Fruit fly (Drosophila melanogaster): Measurements from ENCODE around the gene mAcon2.

mAcon2 gene

dm6 chr3R:11136877-11137276 is at the start of gene mAcon2:
Gene mAcon2, plus strand, starts transcription at chr3R:11137177.
- no peak for TF ChIP-seq CG17801 (GFP tag; optimal IDR thresholded peaks at IDR 0.05; ENCODE audit: partially characterized antibody)

- no peak for TF ChIP-seq CG17801 (GFP tag; optimal IDR thresholded peaks at IDR 0.05; ENCODE audit: partially characterized antibody)
These were observed 48.9 kb upstream of the mAcon2 start, which contains the start of gene CG43449 for dm6 chr3R:11088120-11088519. Gene CG43449, plus strand, starts transcription at chr3R:11088420.

DNA sequence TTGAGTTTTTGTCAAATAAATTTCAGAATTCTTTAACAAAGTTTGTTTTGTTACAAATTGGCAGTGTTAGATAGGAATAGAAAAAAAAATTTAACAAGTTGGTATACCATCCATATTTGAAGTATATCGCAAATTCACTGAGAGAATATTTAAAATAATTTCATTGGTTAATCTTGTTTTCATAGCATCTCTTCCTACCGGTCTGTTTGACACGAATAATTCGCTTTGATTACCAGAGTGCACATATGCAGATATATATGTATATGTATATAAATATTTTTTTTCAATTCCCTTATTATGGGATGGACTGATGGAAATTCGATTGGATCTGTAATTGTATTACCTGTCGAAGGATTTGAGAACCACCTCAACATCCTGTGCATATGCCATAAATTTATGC is 21.4 kb upstream of the mAcon2 start, which contains the start of gene SdhCL:
TSS of gene SdhCL (minus strand) at position 101 of the 400 bp plus-strand sequence.
- no peak for TF ChIP-seq CG17801 (GFP tag; optimal IDR thresholded peaks at IDR 0.05; ENCODE audit: partially characterized antibody)

dm6 chr3R:11126383-11126782 is 10.6 kb upstream of the mAcon2 start:
- TF ChIP-seq CG17801 (GFP tag; optimal IDR thresholded peaks at IDR 0.05; ENCODE audit: partially characterized antibody) = peak; percentile 9

dm6 chr3R:11128116-11128626 is 8.8 kb upstream of the mAcon2 start, which contains the start of gene Ugt35C1:
Gene Ugt35C1, minus strand, starts transcription at chr3R:11128328.
- TF ChIP-seq CG17801 (GFP tag; optimal IDR thresholded peaks at IDR 0.05; ENCODE audit: partially characterized antibody) = no peak

- TF ChIP-seq CG17801 (GFP tag; optimal IDR thresholded peaks at IDR 0.05; ENCODE audit: partially characterized antibody) = no peak
These were observed 8.2 kb downstream of the mAcon2 start, which contains the start of gene CheA86a for dm6 chr3R:11145135-11145534. Gene CheA86a, minus strand, starts transcription at chr3R:11145235.

DNA sequence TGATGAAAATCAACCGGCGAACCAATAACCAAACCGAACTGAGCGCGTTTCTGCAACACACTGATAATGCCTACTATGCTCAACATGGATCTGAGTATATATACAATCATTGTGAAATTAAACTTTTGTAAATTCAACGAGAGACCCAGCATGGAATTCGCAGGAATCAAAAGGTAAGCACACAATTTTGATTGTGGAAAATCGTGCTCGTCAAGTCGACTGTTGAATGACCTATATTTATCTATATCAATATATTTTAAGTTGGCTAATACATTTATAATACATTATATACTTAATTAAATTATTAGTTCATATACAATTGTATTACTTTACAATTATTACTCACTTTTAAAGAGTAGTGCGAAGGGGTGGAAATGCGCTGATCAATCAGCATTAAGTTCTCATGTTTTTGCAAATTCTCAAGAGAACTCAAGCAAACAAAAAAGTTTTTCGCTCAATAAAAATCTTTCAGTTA is 16.9 kb downstream of the mAcon2 start, which contains the start of gene Ugt302K1:
TSS of gene Ugt302K1 (minus strand) at position 51 of the 475 bp plus-strand sequence.
- peak; percentile 37 for TF ChIP-seq CG17801 (GFP tag; optimal IDR thresholded peaks at IDR 0.05; ENCODE audit: partially characterized antibody)

DNA sequence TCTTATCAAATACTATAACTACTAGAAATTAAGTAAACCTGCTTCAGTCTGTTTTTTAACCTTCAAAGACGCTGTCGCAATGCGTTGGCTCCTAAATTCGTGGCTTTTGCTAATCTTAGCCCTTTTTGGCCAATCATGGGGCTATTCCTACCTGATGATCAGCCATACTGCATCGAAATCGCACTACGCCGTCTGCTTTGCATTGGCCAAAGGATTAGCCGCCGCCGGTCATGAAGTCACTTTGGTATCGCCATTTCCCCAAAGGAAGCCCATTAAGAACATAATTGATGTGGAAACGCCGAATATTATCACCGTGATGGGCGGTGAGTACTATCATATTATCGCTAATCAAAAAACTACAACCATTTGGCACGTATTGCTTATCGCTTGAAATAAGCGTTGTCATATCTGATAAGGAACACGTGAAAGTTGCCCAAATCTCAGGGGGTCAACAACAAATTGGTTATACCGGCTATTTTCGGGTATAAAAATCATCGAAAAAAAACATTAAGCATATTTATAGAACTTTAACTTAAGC is 17.7 kb downstream of the mAcon2 start, which contains the start of gene Ugt302E1:
TSS of gene Ugt302E1 (plus strand) at position 51 of the 538 bp plus-strand sequence.
- no peak for TF ChIP-seq CG17801 (GFP tag; optimal IDR thresholded peaks at IDR 0.05; ENCODE audit: partially characterized antibody)

dm6 chr3R:11156858-11157257 is 19.9 kb downstream of the mAcon2 start, which contains the start of gene Ugt302C1:
Gene Ugt302C1, plus strand, starts transcription at chr3R:11157098.
- TF ChIP-seq CG17801 (GFP tag; optimal IDR thresholded peaks at IDR 0.05; ENCODE audit: partially characterized antibody) = peak; percentile 44

DNA sequence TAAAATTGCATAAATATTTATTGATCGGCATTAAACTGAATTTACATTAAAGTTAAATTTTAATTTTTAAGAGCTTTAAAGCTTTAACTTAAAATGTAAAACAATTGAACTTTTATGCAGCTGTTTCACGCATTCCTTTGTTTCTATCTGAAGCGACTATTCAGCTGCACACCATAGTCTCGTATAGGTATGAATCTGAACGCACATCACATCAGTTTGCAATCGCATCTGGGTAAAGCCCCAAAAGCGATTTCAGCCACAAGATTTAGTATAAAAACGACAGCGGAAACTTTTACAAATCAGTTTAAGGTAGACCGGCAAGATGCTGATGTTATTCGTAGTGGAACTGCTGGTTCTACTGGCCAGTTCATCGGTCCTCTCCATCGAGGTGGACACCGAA is 23.9 kb downstream of the mAcon2 start, which contains the start of gene CG4757:
TSS of gene CG4757 (plus strand) at position 301 of the 400 bp plus-strand sequence.
- TF ChIP-seq CG17801 (GFP tag; optimal IDR thresholded peaks at IDR 0.05; ENCODE audit: partially characterized antibody) = no peak

- no peak for TF ChIP-seq CG17801 (GFP tag; optimal IDR thresholded peaks at IDR 0.05; ENCODE audit: partially characterized antibody)
These were observed 29.0 kb downstream of the mAcon2 start, which contains the start of gene Ugt35E1 for dm6 chr3R:11165974-11166373. Gene Ugt35E1, minus strand, starts transcription at chr3R:11166074.

DNA sequence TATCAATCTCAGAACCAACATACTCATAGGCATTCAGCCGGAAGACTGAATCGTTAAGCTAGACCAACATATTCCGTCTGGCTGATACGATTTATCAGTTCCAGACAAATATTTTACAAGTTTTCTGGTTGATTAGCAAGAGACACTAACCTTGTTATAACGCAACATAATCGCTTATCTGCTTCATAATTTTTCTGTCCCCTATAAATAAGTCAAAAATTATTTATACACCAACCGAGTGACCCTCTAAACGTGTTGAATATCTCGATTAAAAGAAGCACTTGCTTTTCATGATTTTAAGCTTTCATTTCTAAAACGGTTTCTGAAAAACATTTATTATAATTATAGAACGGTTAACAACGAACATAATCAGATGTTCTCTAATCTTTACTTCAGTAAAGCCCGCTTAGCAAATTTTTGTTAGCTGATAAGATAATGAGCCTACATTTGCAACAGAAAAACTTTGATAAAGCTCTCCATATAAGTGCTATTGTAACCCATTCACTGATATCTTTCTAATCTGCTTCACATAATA is 31.0 kb downstream of the mAcon2 start, which contains the start of gene Ugt35E2:
TSS of gene Ugt35E2 (minus strand) at position 51 of the 535 bp plus-strand sequence.
- no peak for TF ChIP-seq CG17801 (GFP tag; optimal IDR thresholded peaks at IDR 0.05; ENCODE audit: partially characterized antibody)

- no peak for TF ChIP-seq CG17801 (GFP tag; optimal IDR thresholded peaks at IDR 0.05; ENCODE audit: partially characterized antibody)
These were observed 33.2 kb downstream of the mAcon2 start, which contains the start of gene Ugt35B1 for dm6 chr3R:11170146-11170545. Gene Ugt35B1, minus strand, starts transcription at chr3R:11170246.

dm6 chr3R:11172460-11173168 is 35.6 kb downstream of the mAcon2 start, which contains the start of gene Ugt35A1:
Gene Ugt35A1, minus strand, starts transcription at chr3R:11172664.
- no peak for TF ChIP-seq CG17801 (GFP tag; optimal IDR thresholded peaks at IDR 0.05; ENCODE audit: partially characterized antibody)

- peak; percentile 65 for TF ChIP-seq CG17801 (GFP tag; optimal IDR thresholded peaks at IDR 0.05; ENCODE audit: partially characterized antibody)
These were observed 36.2 kb downstream of the mAcon2 start for dm6 chr3R:11173169-11173506.
